Worm (Caenorhabditis elegans) whole organism, mixed stage, embryonic: ENCODE results near the gene F27B3.8.

Experiments
- M03D4.4 ChIP-seq: sonication (generic microtip); optimal IDR thresholded peaks from 2 replicates; lab custom pipeline; 2017; ENCODE audit warnings: mild to moderate bottlenecking, missing genetic modification characterization, missing compliant biosample characterization
- bed-3 ChIP-seq: fragments of 200-800 bp; sonication (Bioruptor generic); optimal IDR thresholded peaks from 3 replicates; lab custom pipeline; 2018; ENCODE audit warnings: mild to moderate bottlenecking, missing genetic modification characterization, moderate library complexity, missing compliant biosample characterization
- blmp-1 ChIP-seq: fragments of 150-350 bp; optimal IDR thresholded peaks from 2 replicates; lab custom pipeline; 2014; ENCODE audit warnings: missing biosample characterization, missing genetic modification characterization
- ceh-39 ChIP-seq: fragments of 150-350 bp; optimal IDR thresholded peaks from 2 replicates; lab custom pipeline; 2014; ENCODE audit warnings: missing biosample characterization, missing genetic modification characterization
- ceh-43 ChIP-seq: fragments of 200-800 bp; sonication (Bioruptor generic); optimal IDR thresholded peaks from 2 replicates; lab custom pipeline; 2018; ENCODE audit warnings: mild to moderate bottlenecking, missing genetic modification characterization, moderate library complexity, missing compliant biosample characterization
- ceh-83 ChIP-seq: fragments of 200-800 bp; sonication (Bioruptor generic); optimal IDR thresholded peaks from 2 replicates; lab custom pipeline; 2018; ENCODE audit warnings: mild to moderate bottlenecking, missing genetic modification characterization, missing compliant biosample characterization
- ces-1 ChIP-seq: fragments of 150-350 bp; optimal IDR thresholded peaks from 2 replicates; lab custom pipeline; 2014; ENCODE audit warnings: missing biosample characterization, missing genetic modification reagents, missing genetic modification characterization
- cnd-1 ChIP-seq: fragments of 200-800 bp; sonication (Bioruptor generic); optimal IDR thresholded peaks from 2 replicates; lab custom pipeline; 2018; ENCODE audit warnings: mild to moderate bottlenecking, missing genetic modification characterization, missing compliant biosample characterization
- drap-1 ChIP-seq: fragments of 200-800 bp; sonication (Bioruptor generic); optimal IDR thresholded peaks from 3 replicates; lab custom pipeline; 2018; ENCODE audit warnings: mild to moderate bottlenecking, missing genetic modification characterization, missing compliant biosample characterization
- elt-3 ChIP-seq: fragments of 150-350 bp; optimal IDR thresholded peaks from 2 replicates; lab custom pipeline; 2014; ENCODE audit warnings: missing biosample characterization, missing genetic modification characterization
- ham-2 ChIP-seq: fragments of 200-800 bp; sonication (Bioruptor generic); optimal IDR thresholded peaks from 2 replicates; lab custom pipeline; 2018; ENCODE audit warnings: mild to moderate bottlenecking, missing genetic modification characterization, missing compliant biosample characterization
- hlh-1 ChIP-seq: fragments of 150-350 bp; optimal IDR thresholded peaks from 2 replicates; lab custom pipeline; 2014; ENCODE audit warnings: missing biosample characterization, missing genetic modification reagents, missing genetic modification characterization
- lin-13 ChIP-seq: fragments of 150-350 bp; optimal IDR thresholded peaks from 2 replicates; lab custom pipeline; 2014; ENCODE audit warnings: missing biosample characterization, missing genetic modification characterization
- lin-32 ChIP-seq: fragments of 200-800 bp; sonication (Bioruptor generic); optimal IDR thresholded peaks from 2 replicates; lab custom pipeline; 2018; ENCODE audit warnings: mild to moderate bottlenecking, missing genetic modification characterization, missing compliant biosample characterization
- lsy-2 ChIP-seq: fragments of 150-350 bp; optimal IDR thresholded peaks from 2 replicates; lab custom pipeline; 2014; ENCODE audit warnings: missing biosample characterization, missing genetic modification characterization
- mab-5 ChIP-seq: fragments of 150-350 bp; optimal IDR thresholded peaks from 2 replicates; lab custom pipeline; 2014; ENCODE audit warnings: missing biosample characterization, missing genetic modification characterization
- mep-1 ChIP-seq: fragments of 150-350 bp; optimal IDR thresholded peaks from 2 replicates; lab custom pipeline; 2017; ENCODE audit warnings: missing biosample characterization, missing genetic modification reagents, missing genetic modification characterization, inconsistent platforms
- mls-2 ChIP-seq: sonication (generic microtip); optimal IDR thresholded peaks from 2 replicates; lab custom pipeline; 2016; ENCODE audit warnings: mild to moderate bottlenecking, missing genetic modification characterization, moderate library complexity, missing compliant biosample characterization
- nhr-12 ChIP-seq: fragments of 150-350 bp; optimal IDR thresholded peaks from 2 replicates; lab custom pipeline; 2014; ENCODE audit warnings: missing biosample characterization, missing genetic modification characterization
- nhr-2 ChIP-seq: fragments of 150-350 bp; optimal IDR thresholded peaks from 2 replicates; lab custom pipeline; 2014; ENCODE audit warnings: missing biosample characterization, missing genetic modification characterization
- nhr-237 ChIP-seq: fragments of 150-350 bp; optimal IDR thresholded peaks from 2 replicates; lab custom pipeline; 2014; ENCODE audit warnings: missing biosample characterization, missing genetic modification characterization
- nhr-28 ChIP-seq: fragments of 150-350 bp; optimal IDR thresholded peaks from 2 replicates; lab custom pipeline; 2014; ENCODE audit warnings: missing biosample characterization, missing genetic modification characterization
- nhr-76 ChIP-seq: sonication (generic microtip); optimal IDR thresholded peaks from 2 replicates; lab custom pipeline; 2017; ENCODE audit warnings: missing biosample characterization, missing genetic modification characterization
- pha-4 ChIP-seq: fragments of 150-350 bp; optimal IDR thresholded peaks from 2 replicates; lab custom pipeline; 2018; ENCODE audit warnings: missing biosample characterization, missing genetic modification reagents, missing genetic modification characterization
- sem-2 ChIP-seq: fragments of 200-800 bp; sonication (Bioruptor generic); optimal IDR thresholded peaks from 2 replicates; lab custom pipeline; 2018; ENCODE audit warnings: mild to moderate bottlenecking, missing genetic modification characterization, missing compliant biosample characterization
- snpc-4 ChIP-seq: fragments of 150-350 bp; optimal IDR thresholded peaks from 2 replicates; lab custom pipeline; 2014; ENCODE audit warnings: missing biosample characterization, missing genetic modification characterization
- sptf-1 ChIP-seq: sonication (generic microtip); optimal IDR thresholded peaks from 2 replicates; lab custom pipeline; 2017; ENCODE audit warnings: mild to moderate bottlenecking, missing genetic modification characterization, moderate library complexity, missing compliant biosample characterization
- tbx-8 ChIP-seq: fragments of 200-800 bp; sonication (Bioruptor generic); optimal IDR thresholded peaks from 2 replicates; lab custom pipeline; 2018; ENCODE audit warnings: mild to moderate bottlenecking, missing genetic modification characterization, moderate library complexity, missing compliant biosample characterization
- unc-39 ChIP-seq: fragments of 150-350 bp; optimal IDR thresholded peaks from 2 replicates; lab custom pipeline; 2014; ENCODE audit warnings: missing biosample characterization, missing genetic modification characterization
- unc-62 ChIP-seq: fragments of 150-350 bp; optimal IDR thresholded peaks from 2 replicates; lab custom pipeline; 2014; ENCODE audit warnings: missing biosample characterization, missing genetic modification reagents, missing genetic modification characterization
- zip-8 ChIP-seq: fragments of 150-350 bp; optimal IDR thresholded peaks from 2 replicates; lab custom pipeline; 2014; ENCODE audit warnings: missing biosample characterization, missing genetic modification characterization
- ztf-11 ChIP-seq: fragments of 150-350 bp; optimal IDR thresholded peaks from 2 replicates; lab custom pipeline; 2014; ENCODE audit warnings: missing biosample characterization, missing genetic modification characterization

F27B3.8 gene

ce11 chrIII:6606641-6607040 is 27.1 kb downstream of the F27B3.8 start:
- TF ChIP-seq ces-1 (GFP tag; lab: Kevin White, UChicago): no peak
- TF ChIP-seq hlh-1 (tag; lab: Kevin White, UChicago): no peak
- no peak for TF ChIP-seq drap-1 (GFP tag; lab: Kevin White, UChicago)
- no peak for TF ChIP-seq ham-2
- TF ChIP-seq nhr-12: no peak

- no peak for TF ChIP-seq ceh-39 (tag; lab: Kevin White, UChicago)
- no peak for TF ChIP-seq sem-2 (GFP tag; lab: Kevin White, UChicago)
- no peak for TF ChIP-seq lin-32
- no peak for TF ChIP-seq cnd-1 (tag; lab: Kevin White, UChicago)
- no peak for TF ChIP-seq mep-1 (tag; lab: Kevin White, UChicago)
- no peak for TF ChIP-seq unc-62 (GFP tag; lab: Kevin White, UChicago)
- TF ChIP-seq nhr-237: no peak
- no peak for TF ChIP-seq mab-5 (tag; lab: Kevin White, UChicago)
- no peak for TF ChIP-seq unc-39
- no peak for TF ChIP-seq lsy-2 (tag; lab: Kevin White, UChicago)
- no peak for TF ChIP-seq nhr-76 (tag; lab: Kevin White, UChicago)
- no peak for TF ChIP-seq snpc-4 (tag; lab: Kevin White, UChicago)
- no peak for TF ChIP-seq mls-2 (tag; lab: Kevin White, UChicago)
- no peak for TF ChIP-seq ztf-11
- no peak for TF ChIP-seq zip-8 (tag; lab: Kevin White, UChicago)
- TF ChIP-seq nhr-28 (tag; lab: Kevin White, UChicago): no peak
These were observed 27.6 kb downstream of the F27B3.8 start for ce11 chrIII:6607067-6607466.

- TF ChIP-seq ceh-83 (GFP tag; lab: Kevin White, UChicago): no peak
- no peak for TF ChIP-seq nhr-28 (tag; lab: Kevin White, UChicago)
- TF ChIP-seq sem-2 (GFP tag; lab: Kevin White, UChicago): no peak
- TF ChIP-seq lsy-2 (tag; lab: Kevin White, UChicago): no peak
- TF ChIP-seq ztf-11: no peak
- no peak for TF ChIP-seq ceh-39 (tag; lab: Kevin White, UChicago)
- TF ChIP-seq zip-8 (tag; lab: Kevin White, UChicago): no peak
- TF ChIP-seq elt-3 (tag; lab: Kevin White, UChicago): no peak
These were observed 28.1 kb downstream of the F27B3.8 start for ce11 chrIII:6607646-6608045.

- TF ChIP-seq M03D4.4: no peak
- peak; percentile 81 for TF ChIP-seq lsy-2 (tag; lab: Kevin White, UChicago)
- TF ChIP-seq mep-1 (tag; lab: Kevin White, UChicago): peak; percentile 92
- no peak for TF ChIP-seq lin-13 (tag; lab: Kevin White, UChicago)
- peak; percentile 52 for TF ChIP-seq hlh-1 (tag; lab: Kevin White, UChicago)
- TF ChIP-seq nhr-237: peak; percentile 37
- peak; percentile 51 for TF ChIP-seq pha-4 (tag; lab: Kevin White, UChicago)
- TF ChIP-seq blmp-1: no peak
These were observed 28.7 kb downstream of the F27B3.8 start, which contains the start of the genes mdh-2 and F20H11.4 for ce11 chrIII:6608101-6608672. Gene mdh-2, minus strand, starts transcription at chrIII:6608106. Gene F20H11.4, plus strand, starts transcription at chrIII:6608622.

- TF ChIP-seq cnd-1 (tag; lab: Kevin White, UChicago) (no peak), nhr-237 (no peak), tbx-8 (GFP tag; lab: Kevin White, UChicago) (no peak), unc-39 (no peak), nhr-76 (tag; lab: Kevin White, UChicago) (no peak), bed-3 (GFP tag; lab: Kevin White, UChicago) (no peak), sem-2 (GFP tag; lab: Kevin White, UChicago) (no peak), mep-1 (tag; lab: Kevin White, UChicago) (no peak), snpc-4 (tag; lab: Kevin White, UChicago) (no peak), zip-8 (tag; lab: Kevin White, UChicago) (no peak), mls-2 (tag; lab: Kevin White, UChicago) (no peak), nhr-28 (tag; lab: Kevin White, UChicago) (no peak), hlh-1 (tag; lab: Kevin White, UChicago) (no peak), ceh-43 (GFP tag; lab: Kevin White, UChicago) (no peak), nhr-2 (no peak), ham-2 (no peak), sptf-1 (tag; lab: Kevin White, UChicago) (no peak)
These were observed 31.0 kb downstream of the F27B3.8 start, which contains the start of gene srh-40 for ce11 chrIII:6610522-6610921. Gene srh-40, plus strand, starts transcription at chrIII:6610822.
